Worm (Caenorhabditis elegans): ENCODE results near the gene F13B12.2.
A peak's percentile ranks its signal among the peaks of the same experiment; 100 is the strongest.

F13B12.2 gene

ce11 chrIV:10469494-10469893 lies 40.6 kb upstream of the F13B12.2 start, which contains the start of gene ugt-44 (continued):
- TF ChIP-seq daf-16 (GFP tag; optimal IDR thresholded peaks at IDR 0.05) (no peak), daf-16 (tag; optimal IDR thresholded peaks at IDR 0.05) (peak; percentile 24), daf-8 (GFP tag; IDR thresholded peaks at IDR 0.05) (no peak), F44E2.7 (GFP tag; IDR thresholded peaks at IDR 0.05) (no peak), lsy-2 (tag; optimal IDR thresholded peaks at IDR 0.05) (no peak), F26F4.8 (GFP tag; conservative IDR thresholded peaks at IDR 0.05) (no peak), zip-2 (tag; optimal IDR thresholded peaks at IDR 0.05) (no peak), ZK337.2 (GFP tag; IDR thresholded peaks at IDR 0.05) (no peak), F49E8.2 (tag; optimal IDR thresholded peaks at IDR 0.05; ENCODE audit: borderline replicate concordance) (no peak), dmd-6 (GFP tag; IDR thresholded peaks at IDR 0.05) (peak; percentile 85), Y105C5A.15 (GFP tag; IDR thresholded peaks at IDR 0.05) (no peak), cey-2 (tag; optimal IDR thresholded peaks at IDR 0.05; ENCODE audit: borderline replicate concordance, insufficient read depth) (no peak), nhr-41 (GFP tag; IDR thresholded peaks at IDR 0.05) (no peak), dve-1 (tag; optimal IDR thresholded peaks at IDR 0.05; ENCODE audit: insufficient read depth) (peak; percentile 10)

ce11 chrIV:10468662-10469061 lies 39.7 kb upstream of the F13B12.2 start:
- TF ChIP-seq snpc-4 (tag; optimal IDR thresholded peaks at IDR 0.05) (no peak), mes-2 (tag; optimal IDR thresholded peaks at IDR 0.05; ENCODE audit: poor library complexity, severe bottlenecking) (no peak), lin-29 (GFP tag; IDR thresholded peaks at IDR 0.05) (no peak), egl-27 (tag; optimal IDR thresholded peaks at IDR 0.05) (no peak), ces-1 (GFP tag; optimal IDR thresholded peaks at IDR 0.05) (no peak), tra-1 (GFP tag; IDR thresholded peaks at IDR 0.05) (no peak), attf-4 (tag; optimal IDR thresholded peaks at IDR 0.05) (no peak), nhr-28 (tag; optimal IDR thresholded peaks at IDR 0.05) (peak; percentile 47), pqm-1 (tag; optimal IDR thresholded peaks at IDR 0.05) (peak; percentile 22), mxl-3 (GFP tag; optimal IDR thresholded peaks at IDR 0.05) (no peak), dmd-6 (GFP tag; IDR thresholded peaks at IDR 0.05) (peak; percentile 64; the same call in 1 of the 2 replicates), hlh-30 (tag; optimal IDR thresholded peaks at IDR 0.05; ENCODE audit: insufficient read depth) (no peak), saeg-2 (GFP tag; IDR thresholded peaks at IDR 0.05) (no peak), hlh-11 (tag; optimal IDR thresholded peaks at IDR 0.05) (peak; percentile 38), nhr-48 (tag; optimal IDR thresholded peaks at IDR 0.05) (no peak), cey-2 (tag; optimal IDR thresholded peaks at IDR 0.05; ENCODE audit: borderline replicate concordance, insufficient read depth) (no peak), Y75B8A.6 (GFP tag; IDR thresholded peaks at IDR 0.05) (no peak), ceh-20 (GFP tag; IDR thresholded peaks at IDR 0.05) (no peak)

- TF ChIP-seq dve-1 (tag; optimal IDR thresholded peaks at IDR 0.05; ENCODE audit: insufficient read depth) (peak; percentile 47), spr-3 (GFP tag; optimal IDR thresholded peaks at IDR 0.05) (no peak), daf-16 (GFP tag; optimal IDR thresholded peaks at IDR 0.05) (no peak), daf-16 (tag; optimal IDR thresholded peaks at IDR 0.05) (peak; percentile 68), dmd-6 (GFP tag; IDR thresholded peaks at IDR 0.05) (peak; percentile 91), tra-1 (GFP tag; IDR thresholded peaks at IDR 0.05) (0 out of 2 replicates have a peak, but pooled peaks have one; percentile 23), nhr-28 (tag; optimal IDR thresholded peaks at IDR 0.05) (peak; percentile 45), nhr-42 (GFP tag; IDR thresholded peaks at IDR 0.05) (no peak), hlh-11 (tag; optimal IDR thresholded peaks at IDR 0.05) (peak; percentile 64), lsy-2 (tag; optimal IDR thresholded peaks at IDR 0.05) (no peak)
Measured at ce11 chrIV:10467347-10467746, 38.4 kb upstream of the F13B12.2 start.

ce11 chrIV:10466398-10466797 lies 37.5 kb upstream of the F13B12.2 start:
- TF ChIP-seq ceh-82 (tag; optimal IDR thresholded peaks at IDR 0.05) (no peak), php-3 (GFP tag; IDR thresholded peaks at IDR 0.05) (peak; percentile 23; the same call in 1 of the 2 replicates), Y105C5A.15 (GFP tag; IDR thresholded peaks at IDR 0.05) (no peak), duxl-1 (tag; optimal IDR thresholded peaks at IDR 0.05; ENCODE audit: poor library complexity) (no peak), pqm-1 (tag; optimal IDR thresholded peaks at IDR 0.05) (peak; percentile 83), zfp-3 (GFP tag; conservative IDR thresholded peaks at IDR 0.05) (no peak), nhr-237 (tag; optimal IDR thresholded peaks at IDR 0.05) (no peak), ces-1 (GFP tag; optimal IDR thresholded peaks at IDR 0.05) (no peak), egl-43 (GFP tag; IDR thresholded peaks at IDR 0.05) (no peak), dmd-9 (GFP tag; IDR thresholded peaks at IDR 0.05) (no peak), daf-12 (tag; optimal IDR thresholded peaks at IDR 0.05) (no peak), aly-2 (tag; optimal IDR thresholded peaks at IDR 0.05) (no peak), daf-16 (GFP tag; optimal IDR thresholded peaks at IDR 0.05) (no peak), daf-16 (tag; optimal IDR thresholded peaks at IDR 0.05) (peak; percentile 43), nhr-25 (tag; optimal IDR thresholded peaks at IDR 0.05; ENCODE audit: borderline replicate concordance, insufficient read depth) (no peak), tag-97 (GFP tag; IDR thresholded peaks at IDR 0.05) (no peak), madf-9 (GFP tag; conservative IDR thresholded peaks at IDR 0.05) (no peak), aha-1 (tag) (peak; percentile 54), dve-1 (tag; optimal IDR thresholded peaks at IDR 0.05; ENCODE audit: insufficient read depth) (peak; percentile 44)

Data from whole organism, L4 larva.